Worm (Caenorhabditis elegans): ENCODE results near the gene C13A2.4.

DNA sequence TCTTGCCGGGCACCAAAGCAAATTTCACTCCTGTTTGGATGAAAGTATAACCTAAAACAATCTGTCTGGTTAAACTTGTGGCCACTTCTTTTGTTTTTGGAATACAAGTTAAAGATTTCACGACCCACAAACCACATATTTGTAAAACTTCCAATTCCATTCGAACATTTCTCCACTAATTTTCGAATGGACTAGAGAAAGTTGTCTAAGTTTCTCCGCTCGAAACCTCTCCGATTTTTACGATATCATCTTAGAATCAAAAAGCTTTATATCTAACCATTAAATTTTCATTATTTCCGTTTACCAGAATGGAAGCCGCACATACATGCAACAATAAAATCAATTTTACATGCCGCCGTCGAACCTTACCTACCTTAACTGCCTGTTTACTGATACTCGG lies 19.3 kb downstream of the C13A2.4 start, which contains the start of gene F07G11.3:
- no peak for TF ChIP-seq F49E8.2 (tag; optimal IDR thresholded peaks at IDR 0.05; ENCODE audit: borderline replicate concordance)
- TF ChIP-seq pqm-1 (tag; optimal IDR thresholded peaks at IDR 0.05), result no peak
- no peak for TF ChIP-seq snpc-4 (tag; optimal IDR thresholded peaks at IDR 0.05)

All from whole organism, L4 larva.